Worm (Caenorhabditis elegans): ENCODE results near the gene K11H12.8.

Gene K11H12.8

DNA sequence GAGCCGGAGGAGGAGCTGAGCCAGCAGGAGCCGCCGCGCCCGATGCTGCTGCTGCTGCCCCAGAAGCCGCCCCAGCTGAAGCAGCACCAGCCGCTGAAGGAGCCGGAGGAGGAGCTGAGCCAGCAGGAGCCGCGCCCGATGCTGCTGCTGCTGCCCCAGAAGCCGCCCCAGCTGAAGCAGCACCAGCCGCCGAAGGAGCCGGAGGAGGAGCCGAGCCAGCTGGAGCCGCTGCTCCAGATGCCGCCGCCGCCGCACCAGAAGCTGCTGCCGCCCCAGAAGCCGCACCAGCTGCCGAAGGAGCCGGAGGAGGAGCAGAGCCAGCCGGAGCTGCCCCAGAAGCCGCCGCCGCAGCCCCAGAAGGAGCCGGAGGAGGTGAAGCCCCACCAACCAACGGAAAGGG lies 49.8 kb upstream of the K11H12.8 start:
- TF ChIP-seq lin-39 (tag; optimal IDR thresholded peaks at IDR 0.05) (no peak), ztf-11 (tag; optimal IDR thresholded peaks at IDR 0.05) (no peak), unc-62 (GFP tag; optimal IDR thresholded peaks at IDR 0.05) (no peak), egl-27 (tag; optimal IDR thresholded peaks at IDR 0.05) (no peak), ztf-4 (tag; optimal IDR thresholded peaks at IDR 0.05) (no peak), skn-1 (tag; optimal IDR thresholded peaks at IDR 0.05) (no peak), nhr-11 (tag; optimal IDR thresholded peaks at IDR 0.05) (no peak), mab-5 (tag; optimal IDR thresholded peaks at IDR 0.05) (no peak), aly-2 (tag; optimal IDR thresholded peaks at IDR 0.05) (no peak), ZK546.5 (tag; optimal IDR thresholded peaks at IDR 0.05) (no peak), alr-1 (tag; optimal IDR thresholded peaks at IDR 0.05) (no peak), lsy-2 (tag; optimal IDR thresholded peaks at IDR 0.05) (no peak), F13H6.1 (tag; optimal IDR thresholded peaks at IDR 0.05) (no peak), nhr-21 (tag; optimal IDR thresholded peaks at IDR 0.05) (no peak), mdl-1 (tag; optimal IDR thresholded peaks at IDR 0.05) (no peak), dmd-4 (tag; optimal IDR thresholded peaks at IDR 0.05) (no peak), mbf-1 (tag; optimal IDR thresholded peaks at IDR 0.05) (no peak), ceh-16 (tag; optimal IDR thresholded peaks at IDR 0.05) (no peak)

DNA sequence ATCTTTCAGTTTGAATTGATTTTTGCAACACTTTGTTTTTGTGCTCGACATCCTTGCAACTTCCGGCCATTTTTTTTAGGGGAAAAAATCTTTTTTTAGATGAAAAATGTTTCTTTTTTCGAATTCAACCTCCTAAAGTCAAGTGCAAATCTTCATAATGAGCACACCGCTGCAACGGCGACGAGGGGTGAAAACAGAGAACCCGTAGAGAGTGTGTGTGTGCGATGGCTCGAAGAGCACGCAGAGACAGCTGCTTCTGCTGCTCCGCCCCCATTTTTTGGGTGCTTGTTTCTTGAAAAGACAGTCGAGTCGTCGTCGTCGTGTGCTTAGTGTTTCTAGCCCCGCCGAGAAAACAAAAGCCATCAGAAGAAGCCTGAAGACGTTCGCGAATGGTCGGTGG lies 49.1 kb upstream of the K11H12.8 start, which contains the start of gene inx-18:
Gene inx-18, plus strand, starts transcription at position 301 of the 400 bp plus-strand sequence.
- no peak for TF ChIP-seq ztf-4 (tag; optimal IDR thresholded peaks at IDR 0.05)
- no peak for TF ChIP-seq nhr-10 (tag; optimal IDR thresholded peaks at IDR 0.05)
- no peak for TF ChIP-seq elt-3 (tag; optimal IDR thresholded peaks at IDR 0.05)
- no peak for TF ChIP-seq lin-11 (tag; optimal IDR thresholded peaks at IDR 0.05)
- TF ChIP-seq Y55F3AM.14 (GFP tag; optimal IDR thresholded peaks at IDR 0.05): no peak
- no peak for TF ChIP-seq ama-1 (optimal IDR thresholded peaks at IDR 0.05)
- no peak for TF ChIP-seq egl-27 (tag; optimal IDR thresholded peaks at IDR 0.05)

- TF ChIP-seq mbf-1 (tag; optimal IDR thresholded peaks at IDR 0.05): no peak
- TF ChIP-seq F13H6.1 (tag; optimal IDR thresholded peaks at IDR 0.05): peak; percentile 24
- no peak for TF ChIP-seq C34F6.9 (tag; optimal IDR thresholded peaks at IDR 0.05)
- TF ChIP-seq nhr-77 (tag; optimal IDR thresholded peaks at IDR 0.05): no peak
- no peak for TF ChIP-seq crh-2 (tag; optimal IDR thresholded peaks at IDR 0.05)
- TF ChIP-seq ceh-16 (tag; optimal IDR thresholded peaks at IDR 0.05): no peak
- TF ChIP-seq nhr-129 (tag; optimal IDR thresholded peaks at IDR 0.05): peak; percentile 47
These were observed 47.6 kb upstream of the K11H12.8 start for ce11 chrIV:607628-608027.

DNA sequence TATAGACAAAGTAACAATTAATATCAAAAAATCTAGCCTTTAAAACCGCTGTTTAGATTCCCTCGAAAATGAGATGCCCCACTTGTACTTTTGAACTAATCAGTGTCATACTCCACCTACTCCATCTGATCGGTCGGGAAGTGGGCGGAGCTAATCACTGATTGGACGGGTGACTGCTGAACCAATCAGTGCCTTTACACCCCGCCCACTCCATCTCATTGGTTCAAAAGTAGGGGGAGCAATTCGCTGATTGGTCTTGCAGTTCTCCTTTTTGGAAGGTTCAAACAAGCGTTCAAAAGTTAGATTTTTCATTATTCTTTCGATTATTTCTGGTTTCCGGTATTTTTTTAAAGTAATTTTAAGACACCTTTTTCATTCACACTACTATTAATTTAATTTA lies 42.0 kb upstream of the K11H12.8 start:
- TF ChIP-seq aly-2 (tag; optimal IDR thresholded peaks at IDR 0.05) (no peak), mdl-1 (tag; optimal IDR thresholded peaks at IDR 0.05) (no peak), gmeb-1 (tag; optimal IDR thresholded peaks at IDR 0.05) (no peak), peb-1 (tag; optimal IDR thresholded peaks at IDR 0.05) (no peak), nhr-77 (tag; optimal IDR thresholded peaks at IDR 0.05) (no peak)

- TF ChIP-seq lin-11 (tag; optimal IDR thresholded peaks at IDR 0.05) (no peak), crh-2 (tag; optimal IDR thresholded peaks at IDR 0.05) (no peak)
These were observed 39.9 kb upstream of the K11H12.8 start, which contains the start of gene C18H7.1 for ce11 chrIV:615244-615643. C18H7.1 (plus strand) TSS chrIV:615544.

DNA sequence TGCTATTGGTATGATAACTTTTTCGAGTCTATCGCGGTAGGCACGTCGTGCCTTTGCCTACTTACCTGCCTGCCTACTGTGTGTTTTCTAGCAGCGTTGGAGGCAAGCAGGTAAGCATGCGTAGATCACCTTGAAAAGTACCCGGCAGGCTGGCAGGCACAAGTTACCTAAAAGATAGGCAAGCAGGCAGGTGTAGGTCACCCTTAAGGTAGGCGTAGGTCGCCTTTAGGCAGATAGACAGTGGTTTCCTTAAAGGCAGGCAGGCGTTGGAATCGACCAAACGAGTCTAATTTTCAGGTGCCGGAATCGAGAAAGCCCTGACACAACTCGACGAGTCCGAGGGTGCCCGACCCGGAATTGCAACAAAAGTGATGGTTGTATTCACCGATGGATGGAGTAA lies 35.4 kb upstream of the K11H12.8 start:
- TF ChIP-seq nhr-129 (tag; optimal IDR thresholded peaks at IDR 0.05) (no peak), zag-1 (tag; optimal IDR thresholded peaks at IDR 0.05) (no peak), sma-9 (GFP tag; optimal IDR thresholded peaks at IDR 0.05) (no peak), sma-9 (tag; optimal IDR thresholded peaks at IDR 0.05) (no peak), elt-1 (tag; optimal IDR thresholded peaks at IDR 0.05) (no peak), elt-3 (tag; optimal IDR thresholded peaks at IDR 0.05) (no peak), nhr-6 (tag; optimal IDR thresholded peaks at IDR 0.05) (no peak), nhr-12 (tag; optimal IDR thresholded peaks at IDR 0.05) (no peak), dmd-4 (tag; optimal IDR thresholded peaks at IDR 0.05) (no peak), mbf-1 (tag; optimal IDR thresholded peaks at IDR 0.05) (no peak), mdl-1 (tag; optimal IDR thresholded peaks at IDR 0.05) (no peak), mab-5 (tag; optimal IDR thresholded peaks at IDR 0.05) (no peak), lin-13 (GFP tag; optimal IDR thresholded peaks at IDR 0.05) (no peak), nhr-77 (tag; optimal IDR thresholded peaks at IDR 0.05) (no peak), peb-1 (tag; optimal IDR thresholded peaks at IDR 0.05) (no peak), blmp-1 (tag; optimal IDR thresholded peaks at IDR 0.05; ENCODE audit: insufficient read depth) (no peak), lin-11 (tag; optimal IDR thresholded peaks at IDR 0.05) (no peak)
